Fruit fly (Drosophila melanogaster): ENCODE results near the gene CG7290.
A peak's percentile ranks its signal among the peaks of the same experiment; 100 is the strongest.

CG7290 gene

dm6 chr3L:20193748-20194058 lies 12.1 kb downstream of the CG7290 start:
- TF ChIP-seq Med (GFP tag) (peak; percentile 0), CG10462 (GFP tag; optimal IDR thresholded peaks at IDR 0.05) (no peak), CG34376 (GFP tag; optimal IDR thresholded peaks at IDR 0.05) (peak; percentile 90), cwo (GFP tag; optimal IDR thresholded peaks at IDR 0.05) (peak; percentile 35), CG1832 (GFP tag; optimal IDR thresholded peaks at IDR 0.05) (no peak), sd (tag; optimal IDR thresholded peaks at IDR 0.05) (peak; percentile 42), D19B (GFP tag; optimal IDR thresholded peaks at IDR 0.05) (no peak), Deaf1 (tag; optimal IDR thresholded peaks at IDR 0.05) (peak; percentile 22), ash1 (GFP tag; optimal IDR thresholded peaks at IDR 0.05) (no peak), gro (GFP tag; optimal IDR thresholded peaks at IDR 0.05) (peak; percentile 7), exex (tag; optimal IDR thresholded peaks at IDR 0.05) (peak; percentile 97), CG17385 (GFP tag; optimal IDR thresholded peaks at IDR 0.05) (no peak), grn (GFP tag; optimal IDR thresholded peaks at IDR 0.05) (peak; percentile 73), kah (GFP tag; optimal IDR thresholded peaks at IDR 0.05) (no peak), CG18599 (GFP tag; optimal IDR thresholded peaks at IDR 0.05) (peak; percentile 8), sug (tag; optimal IDR thresholded peaks at IDR 0.05) (peak; percentile 73), zen2 (GFP tag; IDR thresholded peaks at IDR 0.05; ENCODE audit: partially characterized antibody) (no peak)

- TF ChIP-seq jumu (GFP tag; optimal IDR thresholded peaks at IDR 0.05) (no peak), Med (GFP tag) (peak; percentile 57), CG14710 (tag; optimal IDR thresholded peaks at IDR 0.05) (no peak), Awh (GFP tag; IDR thresholded peaks at IDR 0.05) (no peak), Stat92E (GFP tag; optimal IDR thresholded peaks at IDR 0.05) (peak in 1 of 3 experiments; percentile 46), Hr51 (GFP tag; optimal IDR thresholded peaks at IDR 0.05) (peak in 1 of 2 experiments; percentile 6), slp2 (GFP tag; optimal IDR thresholded peaks at IDR 0.05) (no peak), CG10543 (GFP tag; optimal IDR thresholded peaks at IDR 0.05) (peak; percentile 35), CG12769 (tag; optimal IDR thresholded peaks at IDR 0.05) (peak; percentile 52), pan (optimal IDR thresholded peaks at IDR 0.05) (no peak), pan (GFP tag; optimal IDR thresholded peaks at IDR 0.05 in 1 of 2, IDR thresholded peaks at IDR 0.05 in 1 of 2) (peak in 1 of 2 experiments; percentile 30), CG31388 (GFP tag; optimal IDR thresholded peaks at IDR 0.05) (no peak), CG8281 (tag; optimal IDR thresholded peaks at IDR 0.05) (no peak), HmgZ (tag; optimal IDR thresholded peaks at IDR 0.05) (peak; percentile 40), CG2116 (GFP tag; optimal IDR thresholded peaks at IDR 0.05) (no peak), CG9932 (GFP tag; IDR thresholded peaks at IDR 0.05) (peak; percentile 24; the same call in 1 of the 2 replicates), GATAe (GFP tag; conservative IDR thresholded peaks at IDR 0.05) (0 out of 2 replicates have a peak, but pooled peaks have one; percentile 48), Ptx1 (GFP tag; IDR thresholded peaks at IDR 0.05) (0 out of 2 replicates have a peak, but pooled peaks have one; percentile 15), Xbp1 (GFP tag; optimal IDR thresholded peaks at IDR 0.05) (peak; percentile 35), CG5180 (GFP tag; optimal IDR thresholded peaks at IDR 0.05) (peak; percentile 90), Hr3 (GFP tag; optimal IDR thresholded peaks at IDR 0.05) (no peak), row (GFP tag; IDR thresholded peaks at IDR 0.05) (peak; percentile 27; the same call in 1 of the 3 replicates), CG34422 (GFP tag; IDR thresholded peaks at IDR 0.05) (0 out of 3 replicates have a peak, but pooled peaks have one; percentile 7), Pdp1 (GFP tag; optimal IDR thresholded peaks at IDR 0.05) (peak in 1 of 2 experiments; percentile 72), pzg (GFP tag; optimal IDR thresholded peaks at IDR 0.05) (no peak), jing (GFP tag; optimal IDR thresholded peaks at IDR 0.05) (no peak), gro (GFP tag; optimal IDR thresholded peaks at IDR 0.05) (no peak), nerfin-2 (GFP tag; IDR thresholded peaks at IDR 0.05; ENCODE audit: partially characterized antibody) (no peak), Ets65A (GFP tag) (peak; percentile 61), chinmo (GFP tag; IDR thresholded peaks at IDR 0.05; ENCODE audit: partially characterized antibody) (0 out of 4 replicates have a peak, but pooled peaks have one; percentile 51), gem (tag; optimal IDR thresholded peaks at IDR 0.05) (peak; percentile 22), CG10462 (GFP tag; optimal IDR thresholded peaks at IDR 0.05) (no peak)
These were observed 12.7 kb downstream of the CG7290 start for dm6 chr3L:20192872-20193747.

Measured in whole organism, embryonic.